Worm (Caenorhabditis elegans): ENCODE data around the gene odr-7.

DNA sequence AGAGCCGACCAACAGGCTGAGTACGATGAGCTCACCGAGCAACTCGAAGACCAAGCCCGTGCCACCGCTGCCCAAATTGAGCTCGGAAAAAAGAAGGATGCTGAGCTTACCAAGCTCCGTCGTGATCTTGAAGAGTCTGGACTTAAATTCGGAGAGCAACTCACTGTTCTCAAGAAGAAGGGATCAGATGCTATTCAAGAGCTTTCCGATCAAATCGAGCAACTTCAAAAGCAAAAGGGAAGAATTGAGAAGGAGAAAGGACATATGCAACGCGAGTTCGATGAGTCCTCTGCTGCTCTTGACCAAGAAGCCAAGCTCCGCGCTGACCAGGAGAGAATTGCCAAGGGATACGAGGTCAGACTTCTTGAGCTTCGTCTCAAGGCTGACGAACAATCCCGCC, 10.8 kb upstream of the odr-7 start:
- TF ChIP-seq flt-1 (GFP tag; IDR thresholded peaks at IDR 0.05) = no peak
- TF ChIP-seq ama-1 (optimal IDR thresholded peaks at IDR 0.05) = no peak
- TF ChIP-seq hnd-1 (tag; optimal IDR thresholded peaks at IDR 0.05) = no peak
- no peak for TF ChIP-seq ets-7 (tag; optimal IDR thresholded peaks at IDR 0.05)
- no peak for TF ChIP-seq hmg-4 (GFP tag; optimal IDR thresholded peaks at IDR 0.05)
- TF ChIP-seq sea-1 (GFP tag; conservative IDR thresholded peaks at IDR 0.05) = no peak
- TF ChIP-seq pes-1 (GFP tag; IDR thresholded peaks at IDR 0.05) = no peak
- TF ChIP-seq tbx-11 (GFP tag; IDR thresholded peaks at IDR 0.05) = no peak
- TF ChIP-seq scrt-1 (GFP tag; IDR thresholded peaks at IDR 0.05) = no peak
- TF ChIP-seq ceh-13 (GFP tag; optimal IDR thresholded peaks at IDR 0.05) = no peak
- TF ChIP-seq tra-4 (tag; optimal IDR thresholded peaks at IDR 0.05) = no peak
- no peak for TF ChIP-seq hmbx-1 (tag; optimal IDR thresholded peaks at IDR 0.05)
- TF ChIP-seq B0310.2 (tag; optimal IDR thresholded peaks at IDR 0.05) = no peak
- no peak for TF ChIP-seq ceh-36 (tag; optimal IDR thresholded peaks at IDR 0.05)

All from whole organism, early embryonic.